Worm (Caenorhabditis elegans) whole organism, L2 larva: Measurements from ENCODE around the gene F38B7.11.

Experiments
- ZK546.5 ChIP-seq: sonication (generic microtip); optimal IDR thresholded peaks from 2 replicates; lab custom pipeline; 2017; ENCODE audit warnings: missing biosample characterization, missing genetic modification characterization
- blmp-1 ChIP-seq: sonication (generic microtip); optimal IDR thresholded peaks from 2 replicates; lab custom pipeline; 2017; ENCODE audit warnings: missing genetic modification characterization, mild to moderate bottlenecking, missing compliant biosample characterization, antibody characterized with exemption, moderate library complexity; ENCODE audit not compliant: insufficient read depth
- lin-39 ChIP-seq: fragments of 150-350 bp; optimal IDR thresholded peaks from 2 replicates; lab custom pipeline; 2014; ENCODE audit warnings: missing biosample characterization, missing genetic modification reagents, missing genetic modification characterization
- lsy-2 ChIP-seq, 2 experiments: fragments of 150-350 bp in 1 of 2; sonication (generic microtip) in 1 of 2; optimal IDR thresholded peaks; 2 replicates each; lab custom pipeline; 2014 to 2017; ENCODE audit warnings: missing biosample characterization in 2 of 2, missing genetic modification characterization in 2 of 2
- snpc-4 ChIP-seq: fragments of 150-350 bp; optimal IDR thresholded peaks from 2 replicates; lab custom pipeline; 2014; ENCODE audit warnings: missing biosample characterization, missing genetic modification characterization
- unc-55 ChIP-seq: fragments of 150-350 bp; sonication (generic microtip); optimal IDR thresholded peaks from 3 replicates; lab custom pipeline; 2014; ENCODE audit warnings: missing biosample characterization, missing genetic modification reagents, missing genetic modification characterization

ce11 chrV:11529541-11529940 is 17.4 kb upstream of the F38B7.11 start:
- TF ChIP-seq lsy-2 (tag; optimal IDR thresholded peaks at IDR 0.05; lab: Kevin White, UChicago) (no peak), blmp-1 (tag; lab: Kevin White, UChicago) (no peak), lin-39 (no peak), unc-55 (GFP tag; lab: Kevin White, UChicago) (no peak), ZK546.5 (tag; lab: Kevin White, UChicago) (no peak), snpc-4 (tag; lab: Kevin White, UChicago) (no peak)
